Worm (Caenorhabditis elegans) whole organism, mixed stage, embryonic: ENCODE results near the gene T24B8.7.

Source experiments
- M03D4.4 ChIP-seq: sonication (generic microtip); optimal IDR thresholded peaks from 2 replicates; lab custom pipeline; 2017; ENCODE audit warnings: mild to moderate bottlenecking, missing genetic modification characterization, missing compliant biosample characterization
- blmp-1 ChIP-seq: fragments of 150-350 bp; optimal IDR thresholded peaks from 2 replicates; lab custom pipeline; 2014; ENCODE audit warnings: missing biosample characterization, missing genetic modification characterization
- elt-3 ChIP-seq: fragments of 150-350 bp; optimal IDR thresholded peaks from 2 replicates; lab custom pipeline; 2014; ENCODE audit warnings: missing biosample characterization, missing genetic modification characterization
- mab-5 ChIP-seq: fragments of 150-350 bp; optimal IDR thresholded peaks from 2 replicates; lab custom pipeline; 2014; ENCODE audit warnings: missing biosample characterization, missing genetic modification characterization
- nhr-28 ChIP-seq: fragments of 150-350 bp; optimal IDR thresholded peaks from 2 replicates; lab custom pipeline; 2014; ENCODE audit warnings: missing biosample characterization, missing genetic modification characterization
- nhr-76 ChIP-seq: sonication (generic microtip); optimal IDR thresholded peaks from 2 replicates; lab custom pipeline; 2017; ENCODE audit warnings: missing biosample characterization, missing genetic modification characterization
- pha-4 ChIP-seq: fragments of 150-350 bp; optimal IDR thresholded peaks from 2 replicates; lab custom pipeline; 2018; ENCODE audit warnings: missing biosample characterization, missing genetic modification reagents, missing genetic modification characterization
- sem-2 ChIP-seq: fragments of 200-800 bp; sonication (Bioruptor generic); optimal IDR thresholded peaks from 2 replicates; lab custom pipeline; 2018; ENCODE audit warnings: mild to moderate bottlenecking, missing genetic modification characterization, missing compliant biosample characterization
- sptf-1 ChIP-seq: sonication (generic microtip); optimal IDR thresholded peaks from 2 replicates; lab custom pipeline; 2017; ENCODE audit warnings: mild to moderate bottlenecking, missing genetic modification characterization, moderate library complexity, missing compliant biosample characterization
- tbx-8 ChIP-seq: fragments of 200-800 bp; sonication (Bioruptor generic); optimal IDR thresholded peaks from 2 replicates; lab custom pipeline; 2018; ENCODE audit warnings: mild to moderate bottlenecking, missing genetic modification characterization, moderate library complexity, missing compliant biosample characterization
- unc-39 ChIP-seq: fragments of 150-350 bp; optimal IDR thresholded peaks from 2 replicates; lab custom pipeline; 2014; ENCODE audit warnings: missing biosample characterization, missing genetic modification characterization
- zip-8 ChIP-seq: fragments of 150-350 bp; optimal IDR thresholded peaks from 2 replicates; lab custom pipeline; 2014; ENCODE audit warnings: missing biosample characterization, missing genetic modification characterization
- ztf-11 ChIP-seq: fragments of 150-350 bp; optimal IDR thresholded peaks from 2 replicates; lab custom pipeline; 2014; ENCODE audit warnings: missing biosample characterization, missing genetic modification characterization

- TF ChIP-seq blmp-1 (tag; lab: Kevin White, UChicago) (no peak), mab-5 (no peak), ztf-11 (no peak), sem-2 (GFP tag; lab: Kevin White, UChicago) (no peak), sptf-1 (peak; percentile 49), unc-39 (tag; lab: Kevin White, UChicago) (no peak), nhr-28 (tag; lab: Kevin White, UChicago) (no peak), zip-8 (tag; lab: Kevin White, UChicago) (no peak), pha-4 (peak; percentile 26), M03D4.4 (tag; lab: Kevin White, UChicago) (no peak), tbx-8 (GFP tag; lab: Kevin White, UChicago) (no peak), nhr-76 (tag; lab: Kevin White, UChicago) (no peak), elt-3 (tag; lab: Kevin White, UChicago) (no peak)
Observed at ce11 chrII:9061557-9062183, 8.2 kb upstream of the T24B8.7 start.
